Worm (Caenorhabditis elegans): Measurements from ENCODE around the gene baf-1.

DNA sequence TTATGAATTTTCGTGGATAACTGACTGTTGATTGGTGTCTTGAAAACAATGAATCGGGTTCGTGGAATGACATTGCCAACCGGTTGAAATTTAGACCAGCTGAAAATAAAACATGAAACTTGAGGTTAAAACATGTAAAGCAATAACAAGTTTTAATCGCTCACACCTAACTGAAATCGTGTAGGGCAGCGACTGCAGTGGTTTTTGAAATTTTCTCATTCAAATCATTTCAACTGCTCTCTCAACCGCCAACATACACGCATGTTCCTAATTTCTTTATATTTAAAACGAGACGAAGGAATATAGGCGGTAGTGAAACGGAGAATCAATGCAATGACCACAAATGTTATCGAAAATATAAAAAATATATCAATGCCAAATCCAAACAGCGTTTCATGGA lies 24.4 kb upstream of the baf-1 start:
- TF ChIP-seq tbx-8 (GFP tag; optimal IDR thresholded peaks at IDR 0.05) (no peak), ztf-11 (tag; optimal IDR thresholded peaks at IDR 0.05) (no peak), nhr-76 (tag; optimal IDR thresholded peaks at IDR 0.05) (no peak), hlh-1 (tag; optimal IDR thresholded peaks at IDR 0.05) (no peak)
